Fruit fly (Drosophila melanogaster): Measurements from ENCODE around the gene CG11109.

DNA sequence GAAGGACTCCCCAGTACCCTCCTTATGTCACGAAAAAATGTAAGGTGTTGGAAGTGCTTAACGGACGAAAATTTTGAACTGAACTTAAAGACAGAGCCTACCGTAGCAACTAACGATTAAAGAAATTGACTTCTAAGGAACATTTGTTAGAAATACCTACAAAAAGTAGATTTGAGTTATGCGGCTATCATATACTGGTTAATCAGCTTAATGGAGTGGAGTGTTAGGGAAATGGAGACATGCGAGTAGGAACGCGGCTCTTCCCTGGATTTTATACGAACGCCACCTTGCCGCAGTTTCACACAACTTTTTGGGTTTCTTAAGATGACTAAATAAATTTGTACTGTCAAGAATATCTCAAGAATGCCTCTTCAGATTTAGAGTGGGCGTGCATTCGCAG is 18.6 kb upstream of the CG11109 start, which contains the start of gene CG32462:
- no peak for TF ChIP-seq CTCF (optimal IDR thresholded peaks at IDR 0.05)
- no peak for TF ChIP-seq CG8478 (optimal IDR thresholded peaks at IDR 0.05)

All from S2 (cell line).